Fruit fly (Drosophila melanogaster) whole organism, embryonic: ENCODE data around the gene Megf8.

ENCODE experiments used
- ATbp ChIP-seq: fragments of 200-800 bp; sonication (Bioruptor generic); optimal IDR thresholded peaks from 2 replicates; lab custom pipeline; 2017; ENCODE audit warnings: missing biosample characterization, mild to moderate bottlenecking, missing genetic modification characterization, missing genetic modification reagents
- Adf1 ChIP-seq: fragments of 200-800 bp; sonication (Bioruptor generic); IDR thresholded peaks from 2 replicates; pipeline ENCODE4 v1.3.6; 2022; ENCODE audit warnings: missing biosample characterization, missing genetic modification characterization
- Bgb ChIP-seq: fragments of 200-800 bp; sonication (Bioruptor generic); IDR thresholded peaks from 2 replicates; pipeline ENCODE4 v1.3.6; 2022; ENCODE audit warnings: missing biosample characterization, missing genetic modification characterization; ENCODE audit not compliant: partially characterized antibody
- CG10462 ChIP-seq: fragments of 200-800 bp; sonication (Bioruptor generic); optimal IDR thresholded peaks from 2 replicates; lab custom pipeline; 2016; ENCODE audit warnings: missing biosample characterization, missing genetic modification characterization
- CG10959 ChIP-seq: fragments of 200-800 bp; sonication (Bioruptor generic); IDR thresholded peaks from 2 replicates; pipeline ENCODE4 v1.3.6; 2022; ENCODE audit warnings: missing biosample characterization, missing genetic modification characterization
- CG11695 ChIP-seq: fragments of 200-800 bp; sonication (Bioruptor generic); IDR thresholded peaks from 3 replicates; pipeline ENCODE4 v1.3.6; 2022; ENCODE audit warnings: missing biosample characterization, missing genetic modification characterization
- CG14860 ChIP-seq: fragments of 200-800 bp; sonication (Bioruptor generic); IDR thresholded peaks from 3 replicates; pipeline ENCODE4 v1.3.6; 2022; ENCODE audit warnings: missing biosample characterization, missing genetic modification characterization; ENCODE audit not compliant: partially characterized antibody
- CG15514 ChIP-seq: fragments of 200-800 bp; sonication (Bioruptor generic); optimal IDR thresholded peaks from 3 replicates; lab custom pipeline; 2017; ENCODE audit warnings: missing biosample characterization, missing genetic modification characterization, mild to moderate bottlenecking, moderate library complexity, missing genetic modification reagents
- CG1603 ChIP-seq: fragments of 200-800 bp; sonication (Bioruptor generic); optimal IDR thresholded peaks from 2 replicates; lab custom pipeline; 2019; ENCODE audit warnings: missing biosample characterization, mild to moderate bottlenecking, missing genetic modification characterization, moderate library complexity
- CG2129 ChIP-seq: fragments of 200-800 bp; sonication (Bioruptor generic); IDR thresholded peaks from 2 replicates; pipeline ENCODE4 v1.3.6; 2022; ENCODE audit warnings: missing biosample characterization, missing genetic modification characterization; ENCODE audit not compliant: partially characterized antibody
- CG2202 ChIP-seq: fragments of 200-800 bp; sonication (Bioruptor generic); optimal IDR thresholded peaks from 2 replicates; lab custom pipeline; 2018; ENCODE audit warnings: missing biosample characterization, mild to moderate bottlenecking, missing genetic modification characterization
- CG30403 ChIP-seq: fragments of 200-800 bp; sonication (Bioruptor generic); optimal IDR thresholded peaks from 3 replicates; lab custom pipeline; 2016; ENCODE audit warnings: missing biosample characterization, missing genetic modification characterization
- CG32772 ChIP-seq: fragments of 200-800 bp; sonication (Bioruptor generic); IDR thresholded peaks from 2 replicates; pipeline ENCODE4 v1.3.6; 2022; ENCODE audit warnings: missing biosample characterization, missing genetic modification characterization
- CG34422 ChIP-seq: fragments of 200-800 bp; sonication (Bioruptor generic); IDR thresholded peaks from 3 replicates; pipeline ENCODE4 v1.3.6; 2022; ENCODE audit warnings: missing biosample characterization, missing genetic modification characterization
- CG3726 ChIP-seq: fragments of 200-800 bp; sonication (Bioruptor generic); IDR thresholded peaks from 3 replicates; pipeline ENCODE4, ENCODE4 v1.3.6; 2022; ENCODE audit warnings: missing biosample characterization, missing genetic modification characterization
- CG3838 ChIP-seq: fragments of 200-800 bp; sonication (Bioruptor generic); optimal IDR thresholded peaks from 3 replicates; lab custom pipeline; 2016; ENCODE audit warnings: missing biosample characterization, missing genetic modification characterization
- CG5953 ChIP-seq: fragments of 200-800 bp; sonication (Bioruptor generic); IDR thresholded peaks from 2 replicates; pipeline ENCODE4 v1.3.6; 2022; ENCODE audit warnings: missing biosample characterization, missing genetic modification characterization
- CG6689 ChIP-seq: fragments of 200-800 bp; sonication (Bioruptor generic); IDR thresholded peaks from 2 replicates; pipeline ENCODE4 v1.3.6; 2022; ENCODE audit warnings: missing biosample characterization, missing genetic modification characterization
- CG7271 ChIP-seq: fragments of 200-800 bp; sonication (Bioruptor generic); optimal IDR thresholded peaks from 2 replicates; lab custom pipeline; 2018; ENCODE audit warnings: missing biosample characterization, mild to moderate bottlenecking, missing genetic modification characterization, moderate library complexity
- CG8944 ChIP-seq: fragments of 200-800 bp; sonication (Bioruptor generic); optimal IDR thresholded peaks from 3 replicates; lab custom pipeline; 2016; ENCODE audit warnings: missing biosample characterization, missing genetic modification characterization
- CG9437 ChIP-seq: fragments of 200-800 bp; sonication (Bioruptor generic); optimal IDR thresholded peaks from 2 replicates; lab custom pipeline; 2018; ENCODE audit warnings: missing biosample characterization, mild to moderate bottlenecking, missing genetic modification characterization
- CTCF ChIP-seq: fragments of 200-800 bp; sonication (Bioruptor generic); optimal IDR thresholded peaks from 2 replicates; lab custom pipeline; 2017; ENCODE audit warnings: missing biosample characterization, mild to moderate bottlenecking, missing genetic modification characterization, moderate library complexity
- D19B ChIP-seq: fragments of 200-800 bp; sonication (Bioruptor generic); optimal IDR thresholded peaks from 2 replicates; lab custom pipeline; 2017; ENCODE audit warnings: missing biosample characterization, mild to moderate bottlenecking, missing genetic modification characterization
- Doc2 ChIP-seq: fragments of 200-800 bp; sonication (Bioruptor generic); IDR thresholded peaks from 2 replicates; pipeline ENCODE4 v1.3.6; 2022; ENCODE audit warnings: missing biosample characterization, missing genetic modification characterization
- ERR ChIP-seq: fragments of 200-800 bp; sonication (Bioruptor generic); optimal IDR thresholded peaks from 2 replicates; lab custom pipeline; 2016; ENCODE audit warnings: missing biosample characterization, missing genetic modification characterization
- HHEX ChIP-seq: fragments of 200-800 bp; sonication (Bioruptor generic); optimal IDR thresholded peaks from 3 replicates; lab custom pipeline; 2017; ENCODE audit warnings: missing biosample characterization, mild to moderate bottlenecking, missing genetic modification characterization, missing genetic modification reagents
- Hr39 ChIP-seq: fragments of >200 bp; optimal IDR thresholded peaks from 2 replicates; lab custom pipeline; 2017
- Mrtf ChIP-seq: fragments of 200-800 bp; sonication (Bioruptor generic); IDR thresholded peaks from 3 replicates; pipeline ENCODE4 v1.3.6; 2022; ENCODE audit warnings: missing biosample characterization, missing genetic modification characterization
- Nf-YB ChIP-seq: fragments of 200-800 bp; sonication (Bioruptor generic); optimal IDR thresholded peaks from 3 replicates; lab custom pipeline; 2019; ENCODE audit warnings: missing biosample characterization, mild to moderate bottlenecking, missing genetic modification characterization, moderate library complexity
- Oaz ChIP-seq: fragments of 200-800 bp; sonication (Bioruptor generic); IDR thresholded peaks from 2 replicates; pipeline ENCODE4 v1.3.6; 2022; ENCODE audit warnings: missing biosample characterization, missing genetic modification characterization
- Oli ChIP-seq: fragments of 200-800 bp; sonication (Bioruptor generic); optimal IDR thresholded peaks from 2 replicates; lab custom pipeline; 2018; ENCODE audit warnings: missing biosample characterization, mild to moderate bottlenecking, missing genetic modification characterization, moderate library complexity
- amos ChIP-seq: fragments of 200-800 bp; sonication (Bioruptor generic); IDR thresholded peaks from 2 replicates; pipeline ENCODE4 v1.3.6; 2022; ENCODE audit warnings: missing biosample characterization, missing genetic modification characterization; ENCODE audit not compliant: partially characterized antibody
- ato ChIP-seq: fragments of 200-800 bp; sonication (Bioruptor generic); IDR thresholded peaks from 2 replicates; pipeline ENCODE4 v1.3.6; 2022; ENCODE audit warnings: missing biosample characterization, missing genetic modification characterization; ENCODE audit not compliant: partially characterized antibody
- bowl ChIP-seq: fragments of 200-800 bp; sonication (Bioruptor generic); IDR thresholded peaks from 2 replicates; pipeline ENCODE4 v1.3.6; 2022; ENCODE audit warnings: missing biosample characterization, missing genetic modification characterization
- ci ChIP-seq: fragments of 200-800 bp; sonication (Bioruptor generic); IDR thresholded peaks from 3 replicates; pipeline ENCODE4 v1.3.6; 2022; ENCODE audit warnings: missing biosample characterization, missing genetic modification characterization
- da ChIP-seq: fragments of 200-800 bp; sonication (Bioruptor generic); optimal IDR thresholded peaks from 2 replicates; lab custom pipeline; 2016; ENCODE audit warnings: missing biosample characterization, missing genetic modification characterization
- dimm ChIP-seq: fragments of 200-800 bp; sonication (Bioruptor generic); IDR thresholded peaks from 2 replicates; pipeline ENCODE4 v1.3.6; 2022; ENCODE audit warnings: missing biosample characterization, missing genetic modification characterization
- dmrt99B ChIP-seq: fragments of 200-800 bp; sonication (Bioruptor generic); optimal IDR thresholded peaks from 2 replicates; lab custom pipeline; 2018; ENCODE audit warnings: missing biosample characterization, mild to moderate bottlenecking, missing genetic modification characterization, moderate library complexity
- en ChIP-seq: fragments of 200-800 bp; sonication (Bioruptor generic); optimal IDR thresholded peaks from 2 replicates; lab custom pipeline; 2016; ENCODE audit warnings: missing biosample characterization, missing genetic modification characterization
- gcm ChIP-seq: fragments of 200-800 bp; sonication (Bioruptor generic); optimal IDR thresholded peaks from 2 replicates; lab custom pipeline; 2019; ENCODE audit warnings: missing biosample characterization, mild to moderate bottlenecking, missing genetic modification characterization, moderate library complexity
- jigr1 ChIP-seq: fragments of 200-800 bp; sonication (Bioruptor generic); IDR thresholded peaks from 3 replicates; pipeline ENCODE4 v1.3.6; 2022; ENCODE audit warnings: missing biosample characterization, missing genetic modification characterization
- knrl ChIP-seq: fragments of 200-800 bp; sonication (Bioruptor generic); IDR thresholded peaks from 3 replicates; pipeline ENCODE4 v1.3.6; 2022; ENCODE audit warnings: missing biosample characterization, missing genetic modification characterization; ENCODE audit not compliant: partially characterized antibody
- maf-S ChIP-seq: fragments of 200-800 bp; sonication (Bioruptor generic); optimal IDR thresholded peaks from 2 replicates; lab custom pipeline; 2016; ENCODE audit warnings: missing biosample characterization, missing genetic modification characterization
- nmo ChIP-seq: fragments of 200-800 bp; sonication (Bioruptor generic); optimal IDR thresholded peaks from 2 replicates; lab custom pipeline; 2018; ENCODE audit warnings: missing biosample characterization, mild to moderate bottlenecking, missing genetic modification characterization, moderate library complexity
- otp ChIP-seq: fragments of 200-800 bp; sonication (Bioruptor generic); IDR thresholded peaks from 3 replicates; pipeline ENCODE4, ENCODE4 v1.3.6; 2022; ENCODE audit warnings: missing biosample characterization, missing genetic modification characterization
- p53 ChIP-seq: fragments of 200-800 bp; sonication (Bioruptor generic); optimal IDR thresholded peaks from 2 replicates; lab custom pipeline; 2016; ENCODE audit warnings: missing biosample characterization, missing genetic modification characterization
- phol ChIP-seq: fragments of 200-800 bp; sonication (Bioruptor generic); optimal IDR thresholded peaks from 3 replicates; lab custom pipeline; 2018; ENCODE audit warnings: missing biosample characterization, mild to moderate bottlenecking, missing genetic modification characterization, moderate library complexity
- rib ChIP-seq: fragments of 200-800 bp; sonication (Bioruptor generic); IDR thresholded peaks from 2 replicates; pipeline ENCODE4 v1.3.6; 2022; ENCODE audit warnings: missing biosample characterization, missing genetic modification characterization
- sima ChIP-seq: fragments of 200-800 bp; sonication (Bioruptor generic); optimal IDR thresholded peaks from 2 replicates; lab custom pipeline; 2016; ENCODE audit warnings: missing biosample characterization, missing genetic modification characterization
- stwl ChIP-seq: fragments of 200-800 bp; sonication (Bioruptor generic); optimal IDR thresholded peaks from 3 replicates; lab custom pipeline; 2018; ENCODE audit warnings: missing biosample characterization, mild to moderate bottlenecking, missing genetic modification characterization, moderate library complexity
- unc-4 ChIP-seq: fragments of 200-800 bp; sonication (Bioruptor generic); IDR thresholded peaks from 2 replicates; pipeline ENCODE4 v1.3.6; 2022; ENCODE audit warnings: missing biosample characterization, missing genetic modification characterization; ENCODE audit not compliant: partially characterized antibody

Gene Megf8

DNA sequence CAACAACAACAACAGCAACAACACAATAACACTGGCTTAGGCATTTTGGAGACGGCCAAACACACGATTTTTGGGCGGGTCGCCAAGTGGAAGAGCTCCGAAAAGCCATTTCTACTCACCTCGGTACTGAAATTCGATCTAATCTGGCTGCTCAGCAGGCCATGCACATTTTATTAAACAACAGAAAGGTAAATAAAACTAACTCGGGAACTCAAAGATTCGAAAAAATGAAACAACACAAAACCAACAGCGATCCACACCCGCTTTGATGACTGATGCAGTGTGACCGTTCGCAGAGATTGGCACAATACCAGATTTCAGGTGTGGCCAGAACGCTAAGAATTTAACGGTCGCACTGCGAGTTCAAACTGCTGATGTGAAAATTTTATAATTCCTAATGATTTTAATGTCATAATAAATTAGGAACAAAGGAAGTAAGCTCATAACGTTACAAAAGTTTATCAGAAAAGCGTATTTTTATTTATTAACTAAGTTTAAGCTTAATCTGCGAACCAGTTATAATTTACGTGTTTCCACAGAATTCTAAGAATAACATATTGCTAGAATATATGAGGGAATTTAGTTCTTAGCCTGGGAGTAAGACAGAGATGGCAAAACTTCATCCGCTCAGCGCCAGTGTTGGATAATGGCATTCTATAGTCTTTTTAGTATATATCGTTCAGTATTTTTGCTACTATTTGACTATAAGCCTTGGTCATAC is 39.6 kb downstream of the Megf8 start, which contains the start of gene Mcr:
TSS of gene Mcr (minus strand) at position 291 of the 721 bp plus-strand sequence.
- TF ChIP-seq CG8944 (GFP tag; lab: Kevin White, UChicago) (no peak), CG9437 (GFP tag; lab: Kevin White, UChicago) (no peak), rib (GFP tag; lab: Robert Waterston, UW) (no peak), CG2129 (GFP tag; lab: Robert Waterston, UW) (no peak), Bgb (GFP tag; lab: Robert Waterston, UW) (peak; percentile 28), Nf-YB (GFP tag; lab: Kevin White, UChicago) (no peak), bowl (GFP tag; lab: Robert Waterston, UW) (no peak), Hr39 (no peak), CG14860 (GFP tag; lab: Robert Waterston, UW) (no peak), phol (peak; percentile 50), da (no peak), HHEX (no peak), Mrtf (GFP tag; lab: Robert Waterston, UW) (no peak), CG32772 (GFP tag; lab: Robert Waterston, UW) (no peak), ato (GFP tag; lab: Robert Waterston, UW) (no peak), CTCF (no peak), jigr1 (no peak), stwl (tag; lab: Kevin White, UChicago) (peak; percentile 64), CG3726 (GFP tag; lab: Robert Waterston, UW) (no peak), CG11695 (no peak), dmrt99B (tag; lab: Kevin White, UChicago) (no peak), sima (GFP tag; lab: Kevin White, UChicago) (no peak), CG10462 (GFP tag; lab: Kevin White, UChicago) (no peak), maf-S (GFP tag; lab: Kevin White, UChicago) (no peak), CG3838 (GFP tag; lab: Kevin White, UChicago) (no peak), amos (GFP tag; lab: Robert Waterston, UW) (peak; percentile 67; the same call in 1 of the 2 replicates), Oli (tag; lab: Kevin White, UChicago) (no peak), D19B (GFP tag; lab: Kevin White, UChicago) (no peak), Doc2 (GFP tag; lab: Robert Waterston, UW) (no peak), unc-4 (GFP tag; lab: Robert Waterston, UW) (peak; percentile 57), ATbp (GFP tag; lab: Kevin White, UChicago) (no peak), CG15514 (no peak), CG10959 (GFP tag; lab: Robert Waterston, UW) (no peak), ERR (GFP tag; lab: Kevin White, UChicago) (no peak), dimm (GFP tag; lab: Robert Waterston, UW) (no peak), otp (GFP tag; lab: Robert Waterston, UW) (no peak), en (no peak), CG30403 (GFP tag; lab: Kevin White, UChicago) (no peak), gcm (GFP tag; lab: Kevin White, UChicago) (no peak), ci (no peak), CG5953 (GFP tag; lab: Robert Waterston, UW) (no peak), CG34422 (peak; percentile 13; the same call in 1 of the 3 replicates), Oaz (GFP tag; lab: Robert Waterston, UW) (no peak), Adf1 (GFP tag; lab: Robert Waterston, UW) (no peak), CG6689 (GFP tag; lab: Robert Waterston, UW) (no peak), CG2202 (tag; lab: Kevin White, UChicago) (no peak), knrl (GFP tag; lab: Robert Waterston, UW) (peak; percentile 48; the same call in 1 of the 3 replicates), nmo (peak; percentile 48), p53 (GFP tag; lab: Kevin White, UChicago) (no peak), CG7271 (tag; lab: Kevin White, UChicago) (no peak), CG1603 (tag; lab: Kevin White, UChicago) (peak; percentile 11)
